Fruit fly (Drosophila melanogaster): ENCODE data around the gene CG14238.

Gene CG14238

DNA sequence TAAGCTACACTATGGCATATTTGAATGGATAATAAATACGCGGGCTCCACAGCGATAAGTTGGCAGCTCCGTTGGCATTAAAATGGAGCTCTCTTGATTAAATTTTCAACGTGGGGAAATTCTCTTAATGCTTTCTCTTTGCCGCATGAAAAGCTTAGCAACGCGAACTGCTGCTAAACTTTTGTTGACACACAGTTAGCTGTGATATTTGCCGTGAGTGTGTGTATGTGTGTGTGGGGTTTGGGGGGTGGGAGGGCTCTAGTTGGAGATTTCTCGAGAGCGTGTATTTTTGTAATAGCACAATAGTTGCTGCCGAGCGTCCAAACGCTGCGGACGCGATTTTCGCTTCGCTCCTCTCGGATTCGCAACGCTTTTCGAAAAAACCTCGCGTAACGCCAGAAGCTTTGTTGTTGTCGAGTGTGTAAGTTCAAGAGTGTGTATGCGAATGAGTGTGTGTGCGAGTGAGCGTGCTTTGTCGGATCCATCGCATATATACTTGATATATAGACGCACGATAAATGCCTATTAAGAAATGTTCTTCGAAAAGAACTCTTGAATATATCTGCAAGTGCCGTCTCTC is 3.3 kb downstream of the CG14238 start, which contains the start of gene CG5455 (continued):
- TF ChIP-seq Doc3 (GFP tag; IDR thresholded peaks at IDR 0.05; ENCODE audit: partially characterized antibody) = no peak
- TF ChIP-seq CG1647 (GFP tag; optimal IDR thresholded peaks at IDR 0.05) = no peak
- TF ChIP-seq NfI (GFP tag; optimal IDR thresholded peaks at IDR 0.05) = peak; percentile 16
- peak; percentile 85; the same call in 1 of the 2 replicates for TF ChIP-seq bowl (GFP tag; IDR thresholded peaks at IDR 0.05)
- TF ChIP-seq Doc2 (GFP tag; IDR thresholded peaks at IDR 0.05) = no peak
- TF ChIP-seq luna (GFP tag; optimal IDR thresholded peaks at IDR 0.05) = peak; percentile 38
- no peak for TF ChIP-seq Camta (GFP tag; optimal IDR thresholded peaks at IDR 0.05)
- peak; percentile 32; the same call in 1 of the 2 replicates for TF ChIP-seq toy (GFP tag; IDR thresholded peaks at IDR 0.05)
- peak; percentile 64; the same call in 2 of the 3 replicates for TF ChIP-seq z (GFP tag; IDR thresholded peaks at IDR 0.05)
- peak; percentile 61 for TF ChIP-seq CG5953 (GFP tag; IDR thresholded peaks at IDR 0.05)
- no peak for TF ChIP-seq TFAM (GFP tag; optimal IDR thresholded peaks at IDR 0.05)
- peak; percentile 54; the same call in 1 of the 3 replicates for TF ChIP-seq CG34422 (GFP tag; IDR thresholded peaks at IDR 0.05)
- no peak for TF ChIP-seq Hr39 (optimal IDR thresholded peaks at IDR 0.05)
- TF ChIP-seq Ravus (GFP tag; IDR thresholded peaks at IDR 0.05) = no peak
- peak in 1 of 2 experiments; percentile 40 for TF ChIP-seq Hr78 (GFP tag; optimal IDR thresholded peaks at IDR 0.05)
- TF ChIP-seq CG8089 (GFP tag; optimal IDR thresholded peaks at IDR 0.05) = no peak
- TF ChIP-seq CG7357 (GFP tag; IDR thresholded peaks at IDR 0.05) = no peak
- no peak for TF ChIP-seq Mad (GFP tag; optimal IDR thresholded peaks at IDR 0.05)
- peak; percentile 2 for TF ChIP-seq maf-S (GFP tag; optimal IDR thresholded peaks at IDR 0.05)
- TF ChIP-seq tgo (GFP tag; IDR thresholded peaks at IDR 0.05) = no peak; the same call in 2 of the 3 replicates
- peak; percentile 81 for TF ChIP-seq ftz-f1 (GFP tag; optimal IDR thresholded peaks at IDR 0.05)
- TF ChIP-seq Pdp1 (GFP tag; optimal IDR thresholded peaks at IDR 0.05) = peak in 1 of 2 experiments; percentile 87
- no peak for TF ChIP-seq CG18476 (GFP tag; optimal IDR thresholded peaks at IDR 0.05)
- TF ChIP-seq dmrt11E (tag; optimal IDR thresholded peaks at IDR 0.05) = no peak
- no peak for TF ChIP-seq Myb (GFP tag; optimal IDR thresholded peaks at IDR 0.05)
- TF ChIP-seq Dref (GFP tag; IDR thresholded peaks at IDR 0.05) = no peak
- no peak for TF ChIP-seq ewg (GFP tag; optimal IDR thresholded peaks at IDR 0.05)
- no peak for TF ChIP-seq hb (GFP tag; IDR thresholded peaks at IDR 0.05; ENCODE audit: partially characterized antibody)
- peak; percentile 50 for TF ChIP-seq Hey (tag; optimal IDR thresholded peaks at IDR 0.05)
- no peak for TF ChIP-seq grn (GFP tag; optimal IDR thresholded peaks at IDR 0.05)
- TF ChIP-seq CG43689 (GFP tag; IDR thresholded peaks at IDR 0.05) = 0 out of 2 replicates have a peak, but pooled peaks have one; percentile 39
- no peak for TF ChIP-seq CG16813 (GFP tag; IDR thresholded peaks at IDR 0.05; ENCODE audit: partially characterized antibody)
- peak; percentile 42 for TF ChIP-seq CG31365 (tag; optimal IDR thresholded peaks at IDR 0.05)
- TF ChIP-seq CG12155 (GFP tag; optimal IDR thresholded peaks at IDR 0.05) = no peak
- TF ChIP-seq Dip3 (GFP tag; optimal IDR thresholded peaks at IDR 0.05) = no peak
- TF ChIP-seq CG6765 (GFP tag; optimal IDR thresholded peaks at IDR 0.05) = peak; percentile 15
- TF ChIP-seq GATAe (GFP tag; conservative IDR thresholded peaks at IDR 0.05) = no peak
- no peak for TF ChIP-seq CG2116 (GFP tag; optimal IDR thresholded peaks at IDR 0.05)
- TF ChIP-seq trem (tag; optimal IDR thresholded peaks at IDR 0.05) = peak; percentile 96
- TF ChIP-seq CG10543 (GFP tag; optimal IDR thresholded peaks at IDR 0.05) = peak; percentile 93
- TF ChIP-seq croc (GFP tag; conservative IDR thresholded peaks at IDR 0.05) = no peak
- no peak; the same call in 2 of the 3 replicates for TF ChIP-seq HLH4C (GFP tag; IDR thresholded peaks at IDR 0.05; ENCODE audit: partially characterized antibody)
- peak; percentile 74 for TF ChIP-seq CG12299 (tag; optimal IDR thresholded peaks at IDR 0.05)
- TF ChIP-seq CG14050 (GFP tag; IDR thresholded peaks at IDR 0.05) = no peak
- TF ChIP-seq knrl (GFP tag; IDR thresholded peaks at IDR 0.05; ENCODE audit: partially characterized antibody) = no peak; the same call in 2 of the 3 replicates
- TF ChIP-seq CG8359 (GFP tag; optimal IDR thresholded peaks at IDR 0.05; ENCODE audit: borderline replicate concordance) = no peak
- TF ChIP-seq CG10431 (GFP tag; optimal IDR thresholded peaks at IDR 0.05) = no peak
- TF ChIP-seq yki (optimal IDR thresholded peaks at IDR 0.05) = no peak
- TF ChIP-seq Med (GFP tag) = peak; percentile 93
- TF ChIP-seq odd (GFP tag; optimal IDR thresholded peaks at IDR 0.05) = peak; percentile 42
- TF ChIP-seq Ets97D (GFP tag; optimal IDR thresholded peaks at IDR 0.05) = no peak

Data from whole organism, embryonic.